Fruit fly (Drosophila melanogaster): Measurements from ENCODE around the gene CG14294.

dm6 chr3R:18913856-18914593 lies 12.0 kb upstream of the CG14294 start:
- TF ChIP-seq sna (GFP tag; IDR thresholded peaks at IDR 0.05; ENCODE audit: partially characterized antibody): peak; percentile 1; the same call in 1 of the 2 replicates
- TF ChIP-seq CG43689 (GFP tag; IDR thresholded peaks at IDR 0.05): no peak
- no peak for TF ChIP-seq Blimp-1 (GFP tag; optimal IDR thresholded peaks at IDR 0.05)
- TF ChIP-seq CG12155 (GFP tag; optimal IDR thresholded peaks at IDR 0.05): no peak
- no peak for TF ChIP-seq wor (GFP tag; IDR thresholded peaks at IDR 0.05)
- no peak for TF ChIP-seq pzg (GFP tag; optimal IDR thresholded peaks at IDR 0.05)

Data from whole organism, embryonic.